In the genomic region with DNA sequence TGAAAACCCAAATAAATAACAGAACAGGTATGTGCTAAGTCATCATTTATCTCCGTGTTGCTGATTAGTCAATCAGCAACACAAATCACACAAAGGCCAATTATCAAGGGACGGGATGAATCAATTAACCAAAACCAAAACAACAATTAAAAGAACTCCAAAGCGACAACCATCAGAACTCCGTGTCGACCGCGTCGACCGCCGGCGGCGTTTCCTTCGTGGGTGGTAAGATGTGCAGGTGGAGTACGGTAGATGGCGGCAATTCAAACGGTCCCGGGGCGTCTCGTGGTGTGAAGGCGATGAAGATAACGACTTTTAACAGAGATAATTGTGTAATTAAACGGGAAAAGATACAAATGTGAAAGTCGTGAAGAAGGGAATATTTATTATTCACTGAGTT, we compare ENCODE assay signal across 2 worm cellular contexts.
TF ChIP-seq lines count a peak whose summit lies in the region.

No protein-coding gene starts in this region.

TF ChIP-seq in whole organism, L4 larva, 104 proteins besides CTCF, POLR2A, EP300 and RAD21:
- peak; percentile 99 for TF ChIP-seq tra-1 (GFP tag; IDR thresholded peaks at IDR 0.05; lab: Robert Waterston, UW)
- 0 out of 2 replicates have a peak, but pooled peaks have one; percentile 12 for TF ChIP-seq set-16 (GFP tag; IDR thresholded peaks at IDR 0.05; lab: Robert Waterston, UW)
TF ChIP-seq in whole organism, L4 larva: peak in this region for 2; not testable (repeated sequence) for 102.

TF ChIP-seq in whole organism, young adult, 124 proteins besides CTCF, POLR2A, EP300 and RAD21:
- TF ChIP-seq mcd-1 (GFP tag; IDR thresholded peaks at IDR 0.05; lab: Robert Waterston, UW) (peak; percentile 41), aptf-3 (GFP tag; IDR thresholded peaks at IDR 0.05; lab: Robert Waterston, UW) (0 out of 2 replicates have a peak, but pooled peaks have one; percentile 56)
TF ChIP-seq in whole organism, young adult: peak in this region for 2; not testable (repeated sequence) for 122.
